Worm (Caenorhabditis elegans): ENCODE measurements around the gene C49F8.1.

Gene C49F8.1

ce11 chrX:13348417-13348816 is 16.4 kb downstream of the C49F8.1 start:
- no peak for TF ChIP-seq aptf-2 (GFP tag; conservative IDR thresholded peaks at IDR 0.05)
- peak; percentile 4 for TF ChIP-seq tbp1 (GFP tag; optimal IDR thresholded peaks at IDR 0.05)
- no peak for TF ChIP-seq chd-7 (tag; optimal IDR thresholded peaks at IDR 0.05)
- no peak for TF ChIP-seq tlf-1 (GFP tag; optimal IDR thresholded peaks at IDR 0.05)
- no peak for TF ChIP-seq pbrm-1 (GFP tag; IDR thresholded peaks at IDR 0.05)
- TF ChIP-seq ceh-79 (tag; optimal IDR thresholded peaks at IDR 0.05) = no peak
- TF ChIP-seq lin-26 (GFP tag; IDR thresholded peaks at IDR 0.05) = no peak
- peak in 1 of 3 experiments; percentile 4 for TF ChIP-seq lin-35 (GFP tag; optimal IDR thresholded peaks at IDR 0.05)
- TF ChIP-seq somi-1 (GFP tag; optimal IDR thresholded peaks at IDR 0.05) = peak; percentile 43
- TF ChIP-seq lir-1 (GFP tag; conservative IDR thresholded peaks at IDR 0.05) = no peak
- TF ChIP-seq rpc-1 (optimal IDR thresholded peaks at IDR 0.05) = no peak
- TF ChIP-seq rpc-1 (tag; optimal IDR thresholded peaks at IDR 0.05) = no peak
- TF ChIP-seq lin-54 (GFP tag; optimal IDR thresholded peaks at IDR 0.05) = no peak
- no peak for TF ChIP-seq dpl-1 (GFP tag; optimal IDR thresholded peaks at IDR 0.05)
- TF ChIP-seq ztf-26 (tag; optimal IDR thresholded peaks at IDR 0.05) = peak; percentile 78
- no peak for TF ChIP-seq B0261.1 (tag; optimal IDR thresholded peaks at IDR 0.05)
- TF ChIP-seq ztf-22 (GFP tag; optimal IDR thresholded peaks at IDR 0.05) = no peak
- TF ChIP-seq T26A5.8 (tag; optimal IDR thresholded peaks at IDR 0.05) = no peak
- peak; percentile 63; the same call in 1 of the 2 replicates for TF ChIP-seq C06A6.2 (GFP tag; conservative IDR thresholded peaks at IDR 0.05)
- no peak for TF ChIP-seq cebp-2 (GFP tag; IDR thresholded peaks at IDR 0.05)
- TF ChIP-seq ztf-18 (tag; optimal IDR thresholded peaks at IDR 0.05) = no peak
- TF ChIP-seq let-607 (tag; optimal IDR thresholded peaks at IDR 0.05) = peak in 1 of 2 experiments; percentile 81
- TF ChIP-seq nfyb-1 (GFP tag; IDR thresholded peaks at IDR 0.05) = no peak
- peak; percentile 65; the same call in 1 of the 2 replicates for TF ChIP-seq cebp-1 (GFP tag; IDR thresholded peaks at IDR 0.05)
- TF ChIP-seq cebp-1 (tag; optimal IDR thresholded peaks at IDR 0.05) = peak; percentile 85
- TF ChIP-seq F10E7.11 (tag; optimal IDR thresholded peaks at IDR 0.05) = no peak
- TF ChIP-seq snpc-3.4 (tag; optimal IDR thresholded peaks at IDR 0.05) = no peak
- TF ChIP-seq nhr-80 (tag; optimal IDR thresholded peaks at IDR 0.05) = peak; percentile 41
- no peak for TF ChIP-seq repo-1 (tag; optimal IDR thresholded peaks at IDR 0.05)
- no peak for TF ChIP-seq lsl-1 (GFP tag; optimal IDR thresholded peaks at IDR 0.05)
- no peak for TF ChIP-seq aptf-3 (GFP tag; IDR thresholded peaks at IDR 0.05)
- TF ChIP-seq ceh-100 (GFP tag; IDR thresholded peaks at IDR 0.05) = no peak
- TF ChIP-seq F55B11.4 (tag; optimal IDR thresholded peaks at IDR 0.05; ENCODE audit: borderline replicate concordance, insufficient read depth) = no peak
- TF ChIP-seq B0035.1 (tag; optimal IDR thresholded peaks at IDR 0.05) = no peak
- TF ChIP-seq efl-1 (GFP tag; optimal IDR thresholded peaks at IDR 0.05) = no peak
- TF ChIP-seq nhr-27 (tag; optimal IDR thresholded peaks at IDR 0.05) = no peak
- TF ChIP-seq T07F8.4 (tag; optimal IDR thresholded peaks at IDR 0.05) = no peak
- no peak for TF ChIP-seq bed-2 (GFP tag; IDR thresholded peaks at IDR 0.05)
- TF ChIP-seq ceh-58 (GFP tag; IDR thresholded peaks at IDR 0.05) = no peak
- no peak for TF ChIP-seq F22D6.2 (tag; optimal IDR thresholded peaks at IDR 0.05)
- TF ChIP-seq unc-62 (GFP tag; optimal IDR thresholded peaks at IDR 0.05) = peak; percentile 23
- no peak for TF ChIP-seq madf-3 (GFP tag; IDR thresholded peaks at IDR 0.05)
- no peak for TF ChIP-seq snpc-4 (GFP tag; optimal IDR thresholded peaks at IDR 0.05)
- peak in 2 of 4 experiments; percentile 16 to 19 for TF ChIP-seq snpc-4 (tag; optimal IDR thresholded peaks at IDR 0.05)
- TF ChIP-seq nhr-120 (GFP tag; IDR thresholded peaks at IDR 0.05) = no peak
- TF ChIP-seq atf-7 (tag; optimal IDR thresholded peaks at IDR 0.05) = no peak
- TF ChIP-seq ccch-3 (GFP tag; optimal IDR thresholded peaks at IDR 0.05) = no peak
- peak; percentile 24 for TF ChIP-seq F23B12.7 (tag; optimal IDR thresholded peaks at IDR 0.05; ENCODE audit: insufficient read depth)
- TF ChIP-seq madf-10 (tag; optimal IDR thresholded peaks at IDR 0.05) = no peak
- TF ChIP-seq rcor-1 (GFP tag; IDR thresholded peaks at IDR 0.05) = no peak
- TF ChIP-seq F33H1.4 (GFP tag; IDR thresholded peaks at IDR 0.05) = no peak

Data from whole organism, young adult.